Fruit fly (Drosophila melanogaster): ENCODE results near the gene CG33116.
A peak's percentile ranks its signal among the peaks of the same experiment; 100 is the strongest.

CG33116 gene

DNA sequence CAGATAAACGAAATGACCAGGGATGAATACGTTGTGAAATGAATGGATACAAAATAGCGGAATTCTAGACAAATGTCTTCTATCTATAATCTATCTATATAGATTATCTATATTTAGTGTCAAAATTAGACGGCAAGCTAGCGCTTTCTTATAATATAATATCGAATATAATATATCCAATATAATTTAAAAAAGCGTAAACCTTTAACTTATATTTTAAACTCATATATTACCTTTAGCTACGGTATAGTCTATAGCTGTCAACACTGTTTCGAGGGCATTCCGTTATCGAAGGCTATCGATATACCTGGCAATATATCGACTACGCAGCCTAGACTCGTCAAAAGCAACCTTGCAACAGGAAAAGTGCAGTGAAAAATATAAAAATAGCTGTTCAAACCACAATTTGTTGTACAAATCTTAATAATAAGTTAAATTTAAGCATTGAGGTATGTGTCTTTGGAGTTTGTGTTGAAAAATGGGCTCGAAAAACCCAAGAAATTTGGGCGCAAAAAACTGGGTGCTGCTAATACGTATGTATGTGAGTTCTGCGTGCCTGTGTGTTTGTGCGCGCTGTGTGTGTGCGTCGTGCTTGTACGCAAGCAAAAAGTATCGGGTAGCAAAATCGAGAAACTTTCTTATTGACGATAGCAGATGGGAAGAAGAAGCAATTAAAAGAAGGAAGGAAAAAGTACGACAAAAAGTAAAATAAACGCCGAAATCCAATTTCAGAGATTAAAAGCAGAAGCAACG is 40.2 kb upstream of the CG33116 start, which contains the start of the genes swm and Ctu2 (continued):
- TF ChIP-seq CG34422 (GFP tag; IDR thresholded peaks at IDR 0.05), result peak; percentile 39; the same call in 1 of the 3 replicates
- peak; percentile 63 for TF ChIP-seq bcd (GFP tag; optimal IDR thresholded peaks at IDR 0.05)
- peak; percentile 78 for TF ChIP-seq CG30403 (GFP tag; optimal IDR thresholded peaks at IDR 0.05)
- TF ChIP-seq zfh2 (GFP tag; optimal IDR thresholded peaks at IDR 0.05), result peak; percentile 7
- TF ChIP-seq fd3F (GFP tag; optimal IDR thresholded peaks at IDR 0.05), result peak; percentile 72
- TF ChIP-seq lilli (GFP tag; optimal IDR thresholded peaks at IDR 0.05), result peak; percentile 28
- no peak for TF ChIP-seq CG30431 (GFP tag; optimal IDR thresholded peaks at IDR 0.05)
- TF ChIP-seq Nf-YC (tag; optimal IDR thresholded peaks at IDR 0.05), result peak; percentile 77
- no peak for TF ChIP-seq Drgx (GFP tag; IDR thresholded peaks at IDR 0.05)
- TF ChIP-seq gce (GFP tag; IDR thresholded peaks at IDR 0.05), result no peak
- TF ChIP-seq insv (GFP tag; optimal IDR thresholded peaks at IDR 0.05), result peak in 1 of 2 experiments; percentile 51
- TF ChIP-seq wdn (GFP tag; IDR thresholded peaks at IDR 0.05), result peak; percentile 29; the same call in 1 of the 2 replicates
- no peak for TF ChIP-seq D19A (tag; optimal IDR thresholded peaks at IDR 0.05)
- no peak for TF ChIP-seq Doc2 (GFP tag; IDR thresholded peaks at IDR 0.05)
- no peak for TF ChIP-seq Awh (GFP tag; IDR thresholded peaks at IDR 0.05)
- TF ChIP-seq CG17186 (GFP tag; optimal IDR thresholded peaks at IDR 0.05), result peak; percentile 47
- no peak for TF ChIP-seq fd102C (GFP tag; optimal IDR thresholded peaks at IDR 0.05)
- TF ChIP-seq CG17328 (GFP tag; IDR thresholded peaks at IDR 0.05), result no peak; the same call in 1 of the 2 replicates
- TF ChIP-seq CG18764 (GFP tag; optimal IDR thresholded peaks at IDR 0.05), result no peak
- peak; percentile 60; the same call in 1 of the 2 replicates for TF ChIP-seq bbx (GFP tag; IDR thresholded peaks at IDR 0.05; ENCODE audit: partially characterized antibody)
- peak; percentile 54 for TF ChIP-seq Chrac-16 (GFP tag; optimal IDR thresholded peaks at IDR 0.05)
- peak; percentile 6 for TF ChIP-seq Dp (GFP tag; optimal IDR thresholded peaks at IDR 0.05)
- TF ChIP-seq Dbx (GFP tag; IDR thresholded peaks at IDR 0.05), result peak; percentile 62
- TF ChIP-seq cas (GFP tag; IDR thresholded peaks at IDR 0.05), result no peak
- TF ChIP-seq hbn (GFP tag; IDR thresholded peaks at IDR 0.05; ENCODE audit: partially characterized antibody), result peak; percentile 66
- peak; percentile 68 for TF ChIP-seq Xbp1 (GFP tag; optimal IDR thresholded peaks at IDR 0.05)
- no peak for TF ChIP-seq her (GFP tag; optimal IDR thresholded peaks at IDR 0.05)
- peak; percentile 58 for TF ChIP-seq CG33557 (GFP tag; optimal IDR thresholded peaks at IDR 0.05)
- TF ChIP-seq Dfd (GFP tag; optimal IDR thresholded peaks at IDR 0.05), result no peak
- TF ChIP-seq Lpt (GFP tag; optimal IDR thresholded peaks at IDR 0.05), result no peak
- no peak for TF ChIP-seq fu2 (GFP tag; optimal IDR thresholded peaks at IDR 0.05)
- no peak for TF ChIP-seq pros (GFP tag; optimal IDR thresholded peaks at IDR 0.05)
- no peak for TF ChIP-seq tll (GFP tag; optimal IDR thresholded peaks at IDR 0.05)
- TF ChIP-seq rib (GFP tag; IDR thresholded peaks at IDR 0.05), result no peak
- TF ChIP-seq BtbVII (GFP tag; optimal IDR thresholded peaks at IDR 0.05), result no peak
- no peak for TF ChIP-seq CG10321 (GFP tag; IDR thresholded peaks at IDR 0.05)
- peak; percentile 34 for TF ChIP-seq slou (GFP tag; optimal IDR thresholded peaks at IDR 0.05)
- TF ChIP-seq cg (GFP tag; optimal IDR thresholded peaks at IDR 0.05), result peak; percentile 94
- no peak for TF ChIP-seq CG3163 (GFP tag; optimal IDR thresholded peaks at IDR 0.05)
- no peak for TF ChIP-seq Hmx (GFP tag; optimal IDR thresholded peaks at IDR 0.05)
- no peak for TF ChIP-seq aop (GFP tag; IDR thresholded peaks at IDR 0.05)
- peak; percentile 53; the same call in 1 of the 2 replicates for TF ChIP-seq HLH3B (GFP tag; IDR thresholded peaks at IDR 0.05)
- no peak for TF ChIP-seq sim (GFP tag; IDR thresholded peaks at IDR 0.05)
- TF ChIP-seq CkIIα-i1 (GFP tag; IDR thresholded peaks at IDR 0.05), result no peak
- no peak for TF ChIP-seq NC2β (GFP tag; optimal IDR thresholded peaks at IDR 0.05)
- TF ChIP-seq bsh (GFP tag; optimal IDR thresholded peaks at IDR 0.05), result peak in 1 of 2 experiments; percentile 67
- TF ChIP-seq CG17385 (GFP tag; optimal IDR thresholded peaks at IDR 0.05), result peak; percentile 94
- TF ChIP-seq vfl (GFP tag; optimal IDR thresholded peaks at IDR 0.05), result peak; percentile 16
- TF ChIP-seq chm (GFP tag; IDR thresholded peaks at IDR 0.05), result no peak
- TF ChIP-seq CG7928 (GFP tag; optimal IDR thresholded peaks at IDR 0.05), result peak; percentile 88
